Worm (Caenorhabditis elegans) whole organism, L1 larva: ENCODE measurements around the gene wapl-1.

ENCODE experiments used
- C16A3.4 ChIP-seq: fragments of 150-350 bp; optimal IDR thresholded peaks from 2 replicates; lab custom pipeline; 2014; ENCODE audit warnings: missing biosample characterization, missing genetic modification characterization
- C34B4.2 ChIP-seq: sonication (generic microtip); optimal IDR thresholded peaks from 2 replicates; lab custom pipeline; 2017; ENCODE audit warnings: mild to moderate bottlenecking, missing genetic modification characterization, missing compliant biosample characterization
- aha-1 ChIP-seq: fragments of 150-350 bp; optimal IDR thresholded peaks from 2 replicates; lab custom pipeline; 2014; ENCODE audit warnings: missing biosample characterization, missing genetic modification characterization
- blmp-1 ChIP-seq: fragments of 150-350 bp; optimal IDR thresholded peaks from 2 replicates; lab custom pipeline; 2014; ENCODE audit warnings: missing biosample characterization, missing genetic modification characterization
- ceh-8 ChIP-seq: fragments of 200-800 bp; sonication (Bioruptor generic); optimal IDR thresholded peaks from 2 replicates; lab custom pipeline; 2018; ENCODE audit warnings: mild to moderate bottlenecking, missing genetic modification characterization, moderate library complexity, missing compliant biosample characterization
- ceh-88 ChIP-seq: fragments of 200-800 bp; sonication (Bioruptor generic); IDR thresholded peaks from 2 replicates; pipeline ENCODE4 v1.3.6; 2022; ENCODE audit warnings: missing genetic modification characterization, missing compliant biosample characterization
- ceh-90 ChIP-seq: sonication (generic microtip); optimal IDR thresholded peaks from 2 replicates; lab custom pipeline; 2016; ENCODE audit warnings: missing genetic modification characterization, missing compliant biosample characterization
- dsc-1 ChIP-seq: sonication (generic microtip); optimal IDR thresholded peaks from 2 replicates; lab custom pipeline; 2016; ENCODE audit warnings: mild to moderate bottlenecking, missing genetic modification characterization, missing compliant biosample characterization
- efl-1 ChIP-seq, 4 experiments: fragments of 150-350 bp; optimal IDR thresholded peaks in 3 of 4; peaks in 1 of 4; 1 replicate in 1 of 4; 2 replicates in 3 of 4; lab custom pipeline; 2014; ENCODE audit warnings: missing biosample characterization in 2 of 4, missing genetic modification characterization in 2 of 4, missing genetic modification reagents in 2 of 4
- efl-3 ChIP-seq: fragments of 200-800 bp; sonication (Bioruptor generic); optimal IDR thresholded peaks from 2 replicates; lab custom pipeline; 2018; ENCODE audit warnings: mild to moderate bottlenecking, missing genetic modification characterization, missing compliant biosample characterization
- egl-27 ChIP-seq, 2 experiments: fragments of 150-350 bp in 1 of 2; sonication (generic microtip); optimal IDR thresholded peaks; 3 replicates each; lab custom pipeline; 2017 to 2018; ENCODE audit warnings: missing biosample characterization in 2 of 2, missing genetic modification characterization in 2 of 2, missing genetic modification reagents in 2 of 2
- elt-2 ChIP-seq: sonication (generic microtip); optimal IDR thresholded peaks from 2 replicates; lab custom pipeline; 2016; ENCODE audit warnings: missing genetic modification characterization, mild to moderate bottlenecking, inconsistent platforms, missing compliant biosample characterization, missing genetic modification reagents
- elt-3 ChIP-seq, 6 experiments: fragments of 150-350 bp in 1 of 6; sonication (generic microtip); optimal IDR thresholded peaks; 2 replicates each; lab custom pipeline; 2017 to 2018; ENCODE audit warnings: missing biosample characterization in 6 of 6, missing genetic modification characterization in 6 of 6, inconsistent platforms in 1 of 6
- ets-5 ChIP-seq: fragments of 200-800 bp; sonication (Bioruptor generic); IDR thresholded peaks from 2 replicates; pipeline ENCODE4 v1.3.6; 2022; ENCODE audit warnings: missing genetic modification characterization, missing compliant biosample characterization
- fkh-10 ChIP-seq: sonication (generic microtip); optimal IDR thresholded peaks from 2 replicates; lab custom pipeline; 2017; ENCODE audit warnings: missing biosample characterization, missing genetic modification reagents, missing genetic modification characterization
- hlh-17 ChIP-seq: fragments of 200-800 bp; sonication (Bioruptor generic); optimal IDR thresholded peaks from 2 replicates; lab custom pipeline; 2018; ENCODE audit warnings: missing genetic modification characterization, mild to moderate bottlenecking, missing compliant biosample characterization, moderate library complexity, borderline replicate concordance
- hlh-4 ChIP-seq: sonication (generic microtip); optimal IDR thresholded peaks from 2 replicates; lab custom pipeline; 2016; ENCODE audit warnings: mild to moderate bottlenecking, missing genetic modification characterization, missing compliant biosample characterization
- hpl-2 ChIP-seq: fragments of 150-350 bp; optimal IDR thresholded peaks from 2 replicates; lab custom pipeline; 2014; ENCODE audit warnings: missing biosample characterization, missing genetic modification reagents, missing genetic modification characterization
- lin-35 ChIP-seq, 2 experiments: fragments of 150-350 bp; optimal IDR thresholded peaks; 2 replicates each; lab custom pipeline; 2014; ENCODE audit warnings: missing biosample characterization in 2 of 2, missing genetic modification characterization in 2 of 2, missing genetic modification reagents in 2 of 2
- lin-39 ChIP-seq: fragments of 150-350 bp; optimal IDR thresholded peaks from 2 replicates; lab custom pipeline; 2014; ENCODE audit warnings: missing biosample characterization, missing genetic modification reagents, missing genetic modification characterization
- lir-3 ChIP-seq: sonication (generic microtip); optimal IDR thresholded peaks from 2 replicates; lab custom pipeline; 2016; ENCODE audit warnings: mild to moderate bottlenecking, missing genetic modification characterization, moderate library complexity, missing compliant biosample characterization; ENCODE audit not compliant: poor library complexity
- mab-9 ChIP-seq: fragments of 200-800 bp; sonication (Bioruptor generic); IDR thresholded peaks from 2 replicates; pipeline ENCODE4 v1.3.6; 2022; ENCODE audit warnings: missing genetic modification reagents, missing genetic modification characterization, missing compliant biosample characterization
- mdl-1 ChIP-seq, 2 experiments: fragments of 150-350 bp; optimal IDR thresholded peaks; 2 replicates each; lab custom pipeline; 2014 to 2017; ENCODE audit warnings: missing biosample characterization in 2 of 2, missing genetic modification characterization in 2 of 2, inconsistent platforms in 1 of 2
- mef-2 ChIP-seq: fragments of 150-350 bp; optimal IDR thresholded peaks from 2 replicates; lab custom pipeline; 2014; ENCODE audit warnings: missing biosample characterization, missing genetic modification characterization
- mep-1 ChIP-seq: fragments of 150-350 bp; optimal IDR thresholded peaks from 2 replicates; lab custom pipeline; 2014; ENCODE audit warnings: missing biosample characterization, missing genetic modification characterization
- nhr-12 ChIP-seq: sonication (generic microtip); optimal IDR thresholded peaks from 2 replicates; lab custom pipeline; 2017; ENCODE audit warnings: missing biosample characterization, missing genetic modification characterization
- nhr-20 ChIP-seq: sonication (generic microtip); optimal IDR thresholded peaks from 2 replicates; lab custom pipeline; 2016; ENCODE audit warnings: mild to moderate bottlenecking, missing genetic modification characterization, missing compliant biosample characterization
- nhr-47 ChIP-seq: sonication (generic microtip); optimal IDR thresholded peaks from 2 replicates; lab custom pipeline; 2016; ENCODE audit warnings: mild to moderate bottlenecking, missing genetic modification characterization, moderate library complexity, missing compliant biosample characterization
- nhr-71 ChIP-seq: sonication (generic microtip); optimal IDR thresholded peaks from 2 replicates; lab custom pipeline; 2016; ENCODE audit warnings: mild to moderate bottlenecking, missing genetic modification characterization, moderate library complexity, missing compliant biosample characterization
- nhr-76 ChIP-seq: sonication (generic microtip); optimal IDR thresholded peaks from 2 replicates; lab custom pipeline; 2017; ENCODE audit warnings: missing biosample characterization, missing genetic modification characterization
- nhr-84 ChIP-seq: sonication (generic microtip); optimal IDR thresholded peaks from 2 replicates; lab custom pipeline; 2017; ENCODE audit warnings: missing biosample characterization, missing genetic modification characterization
- nhr-85 ChIP-seq: sonication (generic microtip); peaks from one replicate; lab custom pipeline; 2016; ENCODE audit warnings: missing genetic modification characterization, inconsistent platforms, missing compliant biosample characterization
- nhr-90 ChIP-seq: sonication (generic microtip); optimal IDR thresholded peaks from 2 replicates; lab custom pipeline; 2016; ENCODE audit warnings: mild to moderate bottlenecking, missing genetic modification characterization, missing compliant biosample characterization; ENCODE audit not compliant: poor library complexity
- pax-3 ChIP-seq: fragments of 200-800 bp; sonication (Bioruptor generic); optimal IDR thresholded peaks from 2 replicates; lab custom pipeline; 2018; ENCODE audit warnings: mild to moderate bottlenecking, missing genetic modification characterization, moderate library complexity, missing compliant biosample characterization
- snpc-4 ChIP-seq: fragments of 150-350 bp; optimal IDR thresholded peaks from 2 replicates; lab custom pipeline; 2014; ENCODE audit warnings: missing biosample characterization, missing genetic modification characterization
- snu-23 ChIP-seq: sonication (generic microtip); optimal IDR thresholded peaks from 2 replicates; lab custom pipeline; 2016; ENCODE audit warnings: missing genetic modification characterization, missing compliant biosample characterization
- sup-37 ChIP-seq: fragments of 200-800 bp; sonication (Bioruptor generic); optimal IDR thresholded peaks from 2 replicates; lab custom pipeline; 2018; ENCODE audit warnings: mild to moderate bottlenecking, missing genetic modification characterization, missing compliant biosample characterization
- tbx-2 ChIP-seq: sonication (generic microtip); optimal IDR thresholded peaks from 2 replicates; lab custom pipeline; 2016; ENCODE audit warnings: missing genetic modification characterization, missing compliant biosample characterization
- unc-30 ChIP-seq: sonication (generic microtip); optimal IDR thresholded peaks from 2 replicates; lab custom pipeline; 2017; ENCODE audit warnings: missing biosample characterization, missing genetic modification characterization
- unc-98 ChIP-seq: fragments of 200-800 bp; sonication (Bioruptor generic); IDR thresholded peaks from 2 replicates; pipeline ENCODE4 v1.3.6; 2022; ENCODE audit warnings: missing genetic modification characterization, missing compliant biosample characterization
- vab-15 ChIP-seq: sonication (generic microtip); optimal IDR thresholded peaks from 2 replicates; lab custom pipeline; 2017; ENCODE audit warnings: missing genotype, mild to moderate bottlenecking, missing genetic modification characterization, missing compliant biosample characterization
- xbp-1 ChIP-seq: sonication (generic microtip); optimal IDR thresholded peaks from 2 replicates; lab custom pipeline; 2016; ENCODE audit warnings: missing genetic modification characterization, missing compliant biosample characterization
- zag-1 ChIP-seq: fragments of 150-350 bp; optimal IDR thresholded peaks from 2 replicates; lab custom pipeline; 2014; ENCODE audit warnings: missing biosample characterization, missing genetic modification characterization
- zip-4 ChIP-seq: fragments of 200-800 bp; sonication (Bioruptor generic); optimal IDR thresholded peaks from 2 replicates; lab custom pipeline; 2018; ENCODE audit warnings: mild to moderate bottlenecking, missing genetic modification characterization, moderate library complexity, missing compliant biosample characterization
- ztf-4 ChIP-seq: fragments of 150-350 bp; optimal IDR thresholded peaks from 2 replicates; lab custom pipeline; 2014; ENCODE audit warnings: missing biosample characterization, missing genetic modification characterization

Gene wapl-1

ce11 chrIV:4454330-4455173, 9.0 kb upstream of the wapl-1 start, which contains the start of gene R08C7.11 (continued):
- TF ChIP-seq dsc-1 (no peak), fkh-10 (no peak), nhr-85 (tag; lab: Kevin White, UChicago) (peak; percentile 82), nhr-71 (peak; percentile 40), ceh-90 (tag; lab: Kevin White, UChicago) (no peak), C16A3.4 (no peak), nhr-76 (no peak)

- TF ChIP-seq snu-23 (GFP tag; lab: Kevin White, UChicago) (no peak), nhr-85 (tag; lab: Kevin White, UChicago) (peak; percentile 37)
Measured at ce11 chrIV:4451576-4451975, 6.0 kb upstream of the wapl-1 start, which contains the start of gene R08C7.1. Gene R08C7.1, plus strand, starts transcription at chrIV:4451876.

ce11 chrIV:4449843-4450242, 4.3 kb upstream of the wapl-1 start:
- TF ChIP-seq blmp-1 (tag; lab: Kevin White, UChicago) (peak; percentile 3), lir-3 (tag; lab: Kevin White, UChicago) (no peak), hlh-17 (GFP tag; lab: Kevin White, UChicago) (no peak), zip-4 (GFP tag; lab: Kevin White, UChicago) (no peak), ztf-4 (tag; lab: Kevin White, UChicago) (no peak), pax-3 (tag; lab: Kevin White, UChicago) (peak; percentile 6), elt-2 (peak; percentile 41), C16A3.4 (no peak), nhr-71 (peak; percentile 44), ceh-88 (GFP tag; lab: Robert Waterston, UW) (no peak), xbp-1 (tag; lab: Kevin White, UChicago) (no peak), C34B4.2 (tag; lab: Kevin White, UChicago) (no peak), nhr-85 (tag; lab: Kevin White, UChicago) (peak; percentile 4), nhr-84 (tag; lab: Kevin White, UChicago) (no peak), ceh-8 (GFP tag; lab: Kevin White, UChicago) (no peak), mdl-1 (tag; optimal IDR thresholded peaks at IDR 0.05; lab: Kevin White, UChicago) (no peak), nhr-90 (tag; lab: Kevin White, UChicago) (peak; percentile 45), elt-3 (tag; optimal IDR thresholded peaks at IDR 0.05; lab: Kevin White, UChicago) (peak in 1 of 6 experiments; percentile 10), nhr-20 (tag; lab: Kevin White, UChicago) (peak; percentile 11), tbx-2 (tag; lab: Kevin White, UChicago) (no peak), mep-1 (tag; lab: Kevin White, UChicago) (no peak), efl-3 (GFP tag; lab: Kevin White, UChicago) (no peak), efl-1 (optimal IDR thresholded peaks at IDR 0.05; lab: Kevin White, UChicago) (no peak), efl-1 (GFP tag; optimal IDR thresholded peaks at IDR 0.05 in 1 of 2; lab: Kevin White, UChicago) (no peak), snpc-4 (tag; lab: Kevin White, UChicago) (no peak), nhr-12 (tag; lab: Kevin White, UChicago) (no peak), ceh-90 (tag; lab: Kevin White, UChicago) (no peak), zag-1 (tag; lab: Kevin White, UChicago) (no peak), ets-5 (GFP tag; lab: Robert Waterston, UW) (no peak), lin-35 (GFP tag; optimal IDR thresholded peaks at IDR 0.05; lab: Kevin White, UChicago) (no peak), unc-30 (tag; lab: Kevin White, UChicago) (no peak), egl-27 (tag; optimal IDR thresholded peaks at IDR 0.05; lab: Kevin White, UChicago) (no peak), mef-2 (tag; lab: Kevin White, UChicago) (no peak), vab-15 (no peak), aha-1 (no peak), nhr-47 (peak; percentile 20), hlh-4 (tag; lab: Kevin White, UChicago) (no peak), sup-37 (GFP tag; lab: Kevin White, UChicago) (no peak), unc-98 (no peak), lin-39 (tag; lab: Kevin White, UChicago) (no peak), hpl-2 (no peak), mab-9 (GFP tag; lab: Robert Waterston, UW) (no peak)
